Worm (Caenorhabditis elegans) whole organism, late embryonic: ENCODE measurements around the gene K09F6.13.

ENCODE experiments used
- C38D4.7 ChIP-seq: fragments of 200-800 bp; sonication (Bioruptor generic); optimal IDR thresholded peaks from 2 replicates; lab custom pipeline; 2018; ENCODE audit warnings: mild to moderate bottlenecking, missing genetic modification characterization, moderate library complexity, missing compliant biosample characterization
- K02D7.2 ChIP-seq: sonication (generic microtip); optimal IDR thresholded peaks from 2 replicates; lab custom pipeline; 2017; ENCODE audit warnings: mild to moderate bottlenecking, missing genetic modification characterization, missing compliant biosample characterization
- K09A11.1 ChIP-seq: sonication (generic microtip); optimal IDR thresholded peaks from 2 replicates; lab custom pipeline; 2017; ENCODE audit warnings: antibody characterized with exemption, mild to moderate bottlenecking, missing genetic modification characterization, missing compliant biosample characterization; ENCODE audit not compliant: insufficient read depth
- ahr-1 ChIP-seq: sonication (generic microtip); optimal IDR thresholded peaks from 2 replicates; lab custom pipeline; 2016; ENCODE audit warnings: missing genetic modification characterization, missing compliant biosample characterization
- ceh-18 ChIP-seq: sonication (generic microtip); optimal IDR thresholded peaks from 2 replicates; lab custom pipeline; 2016; ENCODE audit warnings: missing genetic modification characterization, missing compliant biosample characterization
- ceh-2 ChIP-seq: sonication (generic microtip); optimal IDR thresholded peaks from 2 replicates; lab custom pipeline; 2016; ENCODE audit warnings: missing genotype, missing genetic modification characterization, missing compliant biosample characterization
- ceh-24 ChIP-seq: sonication (generic microtip); optimal IDR thresholded peaks from 2 replicates; lab custom pipeline; 2016; ENCODE audit warnings: mild to moderate bottlenecking, missing genetic modification characterization, missing compliant biosample characterization
- ceh-30 ChIP-seq: fragments of 150-350 bp; optimal IDR thresholded peaks from 2 replicates; lab custom pipeline; 2014; ENCODE audit warnings: missing biosample characterization, missing genetic modification characterization
- ceh-31 ChIP-seq: sonication (generic microtip); optimal IDR thresholded peaks from 2 replicates; lab custom pipeline; 2016; ENCODE audit warnings: missing genetic modification characterization, missing compliant biosample characterization
- ceh-34 ChIP-seq: sonication (generic microtip); optimal IDR thresholded peaks from 2 replicates; lab custom pipeline; 2016; ENCODE audit warnings: mild to moderate bottlenecking, missing genetic modification characterization, missing compliant biosample characterization
- ceh-45 ChIP-seq: fragments of 200-800 bp; sonication (Bioruptor generic); IDR thresholded peaks from 2 replicates; pipeline ENCODE4 v1.3.6; 2022; ENCODE audit warnings: missing genetic modification reagents, missing genetic modification characterization, missing compliant biosample characterization
- ceh-9 ChIP-seq: sonication (generic microtip); optimal IDR thresholded peaks from 2 replicates; lab custom pipeline; 2016; ENCODE audit warnings: mild to moderate bottlenecking, missing genetic modification characterization, inconsistent platforms, missing compliant biosample characterization
- dve-1 ChIP-seq: sonication (generic microtip); optimal IDR thresholded peaks from 2 replicates; lab custom pipeline; 2017; ENCODE audit warnings: antibody characterized with exemption, mild to moderate bottlenecking, missing genetic modification characterization, missing compliant biosample characterization
- elt-2 ChIP-seq: sonication (generic microtip); optimal IDR thresholded peaks from 2 replicates; lab custom pipeline; 2016; ENCODE audit warnings: missing genetic modification reagents, missing genetic modification characterization, missing compliant biosample characterization
- eyg-1 ChIP-seq: sonication (generic microtip); optimal IDR thresholded peaks from 2 replicates; lab custom pipeline; 2016; ENCODE audit warnings: missing genotype, missing genetic modification characterization, missing compliant biosample characterization
- fax-1 ChIP-seq: sonication (generic microtip); optimal IDR thresholded peaks from 2 replicates; lab custom pipeline; 2016; ENCODE audit warnings: missing genotype, missing genetic modification characterization, missing compliant biosample characterization
- fkh-10 ChIP-seq: fragments of 150-350 bp; optimal IDR thresholded peaks from 2 replicates; lab custom pipeline; 2014; ENCODE audit warnings: missing biosample characterization, missing genetic modification reagents, missing genetic modification characterization
- fkh-6 ChIP-seq: sonication (generic microtip); optimal IDR thresholded peaks from 2 replicates; lab custom pipeline; 2016; ENCODE audit warnings: missing genetic modification characterization, missing compliant biosample characterization
- gmeb-2 ChIP-seq: sonication (generic microtip); optimal IDR thresholded peaks from 2 replicates; lab custom pipeline; 2016; ENCODE audit warnings: missing genetic modification characterization, inconsistent platforms, missing compliant biosample characterization
- hlh-6 ChIP-seq: sonication (generic microtip); optimal IDR thresholded peaks from 2 replicates; lab custom pipeline; 2016; ENCODE audit warnings: missing genotype, missing genetic modification characterization, missing compliant biosample characterization
- hlh-8 ChIP-seq: sonication (generic microtip); optimal IDR thresholded peaks from 2 replicates; lab custom pipeline; 2016; ENCODE audit warnings: missing genotype, missing genetic modification characterization, missing compliant biosample characterization
- lim-6 ChIP-seq: sonication (generic microtip); optimal IDR thresholded peaks from 2 replicates; lab custom pipeline; 2016; ENCODE audit warnings: missing genetic modification characterization, missing compliant biosample characterization
- lin-11 ChIP-seq: fragments of 200-800 bp; sonication (Bioruptor generic); optimal IDR thresholded peaks from 2 replicates; lab custom pipeline; 2018; ENCODE audit warnings: mild to moderate bottlenecking, missing genetic modification characterization, missing compliant biosample characterization
- madf-2 ChIP-seq: sonication (generic microtip); optimal IDR thresholded peaks from 2 replicates; lab custom pipeline; 2017; ENCODE audit warnings: missing genetic modification characterization, missing compliant biosample characterization
- nfya-1 ChIP-seq: sonication (generic microtip); optimal IDR thresholded peaks from 2 replicates; lab custom pipeline; 2017; ENCODE audit warnings: missing genetic modification characterization, mild to moderate bottlenecking, missing compliant biosample characterization, antibody characterized with exemption, moderate library complexity
- odd-2 ChIP-seq: sonication (generic microtip); optimal IDR thresholded peaks from 2 replicates; lab custom pipeline; 2017; ENCODE audit warnings: antibody characterized with exemption, mild to moderate bottlenecking, missing genetic modification characterization, missing compliant biosample characterization
- pha-4 ChIP-seq: fragments of 150-350 bp; optimal IDR thresholded peaks from 2 replicates; lab custom pipeline; 2018; ENCODE audit warnings: missing biosample characterization, missing genetic modification reagents, missing genetic modification characterization
- pros-1 ChIP-seq: fragments of 150-350 bp; optimal IDR thresholded peaks from 2 replicates; lab custom pipeline; 2014; ENCODE audit warnings: missing biosample characterization, missing genetic modification reagents, missing genetic modification characterization
- sox-2 ChIP-seq: fragments of 200-800 bp; sonication (Bioruptor generic); IDR thresholded peaks from 2 replicates; pipeline ENCODE4 v1.3.6; 2022; ENCODE audit warnings: missing genetic modification reagents, missing genetic modification characterization, missing compliant biosample characterization
- syd-9 ChIP-seq: sonication (generic microtip); optimal IDR thresholded peaks from 2 replicates; lab custom pipeline; 2016; ENCODE audit warnings: mild to moderate bottlenecking, missing genetic modification characterization, moderate library complexity, missing compliant biosample characterization
- unc-42 ChIP-seq: sonication (generic microtip); optimal IDR thresholded peaks from 2 replicates; lab custom pipeline; 2016; ENCODE audit warnings: missing genotype, missing genetic modification characterization, missing compliant biosample characterization
- unc-55 ChIP-seq: sonication (generic microtip); optimal IDR thresholded peaks from 2 replicates; lab custom pipeline; 2017; ENCODE audit warnings: missing biosample characterization, missing genetic modification reagents, missing genetic modification characterization
- unc-86 ChIP-seq: sonication (generic microtip); optimal IDR thresholded peaks from 2 replicates; lab custom pipeline; 2016; ENCODE audit warnings: missing genetic modification characterization, missing compliant biosample characterization
- zip-5 ChIP-seq: sonication (generic microtip); optimal IDR thresholded peaks from 2 replicates; lab custom pipeline; 2016; ENCODE audit warnings: missing genetic modification characterization, missing compliant biosample characterization
- ztf-16 ChIP-seq: sonication (generic microtip); optimal IDR thresholded peaks from 2 replicates; lab custom pipeline; 2017; ENCODE audit warnings: missing genetic modification characterization, missing compliant biosample characterization

Gene K09F6.13

ce11 chrII:2298742-2299141 lies 9.8 kb downstream of the K09F6.13 start, which contains the start of gene B0281.4:
Gene B0281.4, minus strand, starts transcription at chrII:2298842.
- TF ChIP-seq syd-9 (tag; lab: Kevin White, UChicago), result no peak
- TF ChIP-seq K02D7.2 (tag; lab: Kevin White, UChicago), result no peak
- no peak for TF ChIP-seq eyg-1
- no peak for TF ChIP-seq lim-6 (tag; lab: Kevin White, UChicago)
- no peak for TF ChIP-seq ceh-2 (tag; lab: Kevin White, UChicago)
- no peak for TF ChIP-seq pha-4
- no peak for TF ChIP-seq elt-2 (tag; lab: Kevin White, UChicago)
- TF ChIP-seq gmeb-2 (tag; lab: Kevin White, UChicago), result no peak
- no peak for TF ChIP-seq ceh-34

- TF ChIP-seq nfya-1 (tag; lab: Kevin White, UChicago) (no peak), fkh-6 (tag; lab: Kevin White, UChicago) (no peak), pha-4 (no peak), fkh-10 (GFP tag; lab: Kevin White, UChicago) (no peak), gmeb-2 (tag; lab: Kevin White, UChicago) (no peak), lin-11 (tag; lab: Kevin White, UChicago) (no peak), madf-2 (tag; lab: Kevin White, UChicago) (no peak), sox-2 (GFP tag; lab: Robert Waterston, UW) (no peak), ceh-31 (tag; lab: Kevin White, UChicago) (no peak), unc-42 (tag; lab: Kevin White, UChicago) (no peak), ztf-16 (no peak), ceh-9 (no peak), ceh-24 (tag; lab: Kevin White, UChicago) (no peak), unc-86 (tag; lab: Kevin White, UChicago) (no peak), hlh-6 (tag; lab: Kevin White, UChicago) (no peak), ceh-18 (tag; lab: Kevin White, UChicago) (no peak), ahr-1 (tag; lab: Kevin White, UChicago) (no peak), K09A11.1 (tag; lab: Kevin White, UChicago) (no peak), pros-1 (tag; lab: Kevin White, UChicago) (no peak)
These were observed 11.9 kb downstream of the K09F6.13 start, which contains the start of gene B0281.5 for ce11 chrII:2300861-2301260. Gene B0281.5, minus strand, starts transcription at chrII:2300961.

DNA sequence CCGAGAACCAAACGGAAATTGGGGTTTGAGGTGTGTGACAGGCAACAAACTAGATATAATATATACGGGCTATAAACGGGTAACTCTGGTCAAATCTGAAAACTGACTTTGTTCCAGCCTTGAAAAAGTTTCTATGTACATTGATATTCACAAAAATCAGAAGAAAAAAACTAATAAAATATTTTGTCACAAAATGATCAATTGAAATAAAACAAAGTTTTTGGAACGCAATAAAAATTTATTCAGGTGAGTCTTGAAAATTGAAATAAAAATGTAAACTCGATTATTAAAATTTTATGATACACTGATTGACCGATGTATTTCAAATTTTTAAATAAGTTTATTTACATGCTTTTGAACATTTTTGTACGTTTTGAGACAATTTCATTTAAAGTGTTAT lies 13.4 kb downstream of the K09F6.13 start, which contains the start of gene B0281.6:
Gene B0281.6, minus strand, starts transcription at position 101 of the 400 bp plus-strand sequence.
- TF ChIP-seq madf-2 (tag; lab: Kevin White, UChicago) (no peak), ceh-45 (GFP tag; lab: Robert Waterston, UW) (no peak), fkh-10 (GFP tag; lab: Kevin White, UChicago) (no peak), hlh-6 (tag; lab: Kevin White, UChicago) (no peak), dve-1 (no peak), hlh-8 (tag; lab: Kevin White, UChicago) (no peak), fax-1 (tag; lab: Kevin White, UChicago) (no peak), C38D4.7 (GFP tag; lab: Kevin White, UChicago) (no peak), zip-5 (no peak), elt-2 (tag; lab: Kevin White, UChicago) (no peak), gmeb-2 (tag; lab: Kevin White, UChicago) (no peak), ceh-2 (tag; lab: Kevin White, UChicago) (no peak), ceh-30 (tag; lab: Kevin White, UChicago) (no peak)

DNA sequence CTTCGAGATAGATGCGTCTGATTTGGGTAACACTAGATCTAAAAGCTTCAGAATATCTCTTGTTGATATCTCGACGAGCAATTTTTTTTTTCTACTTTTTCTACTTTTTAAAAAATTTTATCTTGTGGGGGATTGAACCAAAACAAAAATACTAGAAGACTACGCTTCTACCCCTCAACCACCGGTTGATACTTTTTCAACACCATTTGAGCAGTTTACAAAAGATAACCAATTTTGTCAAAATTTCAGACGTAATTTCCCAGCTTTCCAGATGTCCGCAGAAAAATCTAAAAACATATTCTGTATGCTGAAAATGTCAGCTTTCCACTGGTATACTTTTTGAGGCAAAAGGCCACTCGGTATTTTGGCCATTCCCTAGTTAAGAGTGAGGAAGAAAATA lies 15.7 kb downstream of the K09F6.13 start:
- TF ChIP-seq unc-55 (GFP tag; lab: Kevin White, UChicago), result no peak
- TF ChIP-seq unc-86 (tag; lab: Kevin White, UChicago), result no peak
- no peak for TF ChIP-seq odd-2
